Fruit fly (Drosophila melanogaster) whole organism, embryonic: Measurements from ENCODE around the gene CG3999.
A peak's percentile ranks its signal among the peaks of the same experiment; 100 is the strongest.

Experiments used
- CG11504 ChIP-seq: fragments of 200-800 bp; sonication (Bioruptor generic); optimal IDR thresholded peaks from 3 replicates; lab custom pipeline; 2019; ENCODE audit warnings: missing biosample characterization, mild to moderate bottlenecking, missing genetic modification characterization, moderate library complexity
- CG12104 ChIP-seq: fragments of 200-800 bp; sonication (Bioruptor generic); optimal IDR thresholded peaks from 3 replicates; lab custom pipeline; 2016; ENCODE audit warnings: missing biosample characterization, missing genetic modification characterization
- CG13296 ChIP-seq: fragments of 200-800 bp; sonication (Bioruptor generic); optimal IDR thresholded peaks from 3 replicates; lab custom pipeline; 2018; ENCODE audit warnings: missing biosample characterization, mild to moderate bottlenecking, missing genetic modification characterization
- CG13894 ChIP-seq: fragments of 200-800 bp; sonication (Bioruptor generic); optimal IDR thresholded peaks from 3 replicates; lab custom pipeline; 2018; ENCODE audit warnings: missing biosample characterization, mild to moderate bottlenecking, missing genetic modification characterization, moderate library complexity
- CG14710 ChIP-seq: fragments of 200-800 bp; sonication (Bioruptor generic); optimal IDR thresholded peaks from 3 replicates; lab custom pipeline; 2019; ENCODE audit warnings: missing biosample characterization, mild to moderate bottlenecking, missing genetic modification characterization, moderate library complexity
- CG15514 ChIP-seq: fragments of 200-800 bp; sonication (Bioruptor generic); optimal IDR thresholded peaks from 3 replicates; lab custom pipeline; 2017; ENCODE audit warnings: missing biosample characterization, missing genetic modification characterization, mild to moderate bottlenecking, moderate library complexity, missing genetic modification reagents
- CG1602 ChIP-seq: fragments of 200-800 bp; sonication (Bioruptor generic); optimal IDR thresholded peaks from 3 replicates; lab custom pipeline; 2016; ENCODE audit warnings: missing biosample characterization, missing genetic modification characterization
- CG17568 ChIP-seq: fragments of 200-800 bp; sonication (Bioruptor generic); optimal IDR thresholded peaks from 2 replicates; lab custom pipeline; 2018; ENCODE audit warnings: missing biosample characterization, mild to moderate bottlenecking, missing genetic modification characterization, moderate library complexity
- CG18262 ChIP-seq: fragments of 200-800 bp; optimal IDR thresholded peaks from 3 replicates; lab custom pipeline; 2019; ENCODE audit warnings: missing biosample characterization, mild to moderate bottlenecking, missing genetic modification characterization, moderate library complexity
- CG18476 ChIP-seq: fragments of 200-800 bp; sonication (Bioruptor generic); optimal IDR thresholded peaks from 2 replicates; lab custom pipeline; 2016; ENCODE audit warnings: missing biosample characterization, mild to moderate bottlenecking, missing genetic modification characterization
- CG30020 ChIP-seq: fragments of 200-800 bp; optimal IDR thresholded peaks from 2 replicates; lab custom pipeline; 2019; ENCODE audit warnings: missing biosample characterization, mild to moderate bottlenecking, missing genetic modification characterization, moderate library complexity
- CG31441 ChIP-seq: fragments of 200-800 bp; sonication (Bioruptor generic); IDR thresholded peaks from 2 replicates; pipeline ENCODE4 v1.3.6; 2022; ENCODE audit warnings: missing biosample characterization, missing genetic modification characterization
- CG3163 ChIP-seq: fragments of 200-800 bp; sonication (Bioruptor generic); optimal IDR thresholded peaks from 3 replicates; lab custom pipeline; 2016; ENCODE audit warnings: missing biosample characterization, missing genetic modification characterization
- CG33213 ChIP-seq: fragments of 200-800 bp; sonication (Bioruptor generic); optimal IDR thresholded peaks from 3 replicates; lab custom pipeline; 2016; ENCODE audit warnings: missing biosample characterization, missing genetic modification characterization
- CG33557 ChIP-seq: fragments of 200-800 bp; sonication (Bioruptor generic); optimal IDR thresholded peaks from 2 replicates; lab custom pipeline; 2019; ENCODE audit warnings: missing biosample characterization, mild to moderate bottlenecking, missing genetic modification characterization, moderate library complexity
- CG4617 ChIP-seq: fragments of 200-800 bp; sonication (Bioruptor generic); optimal IDR thresholded peaks from 3 replicates; lab custom pipeline; 2016; ENCODE audit warnings: missing biosample characterization, missing genetic modification characterization, borderline replicate concordance
- CG6689 ChIP-seq: fragments of 200-800 bp; sonication (Bioruptor generic); IDR thresholded peaks from 2 replicates; pipeline ENCODE4 v1.3.6; 2022; ENCODE audit warnings: missing biosample characterization, missing genetic modification characterization
- CG8359 ChIP-seq: fragments of 200-800 bp; sonication (Bioruptor generic); optimal IDR thresholded peaks from 2 replicates; lab custom pipeline; 2017; ENCODE audit warnings: missing biosample characterization, mild to moderate bottlenecking, missing genetic modification characterization, borderline replicate concordance
- CG9932 ChIP-seq: fragments of 200-800 bp; sonication (Bioruptor generic); IDR thresholded peaks from 2 replicates; pipeline ENCODE4 v1.3.6; 2022; ENCODE audit warnings: missing biosample characterization, missing genetic modification characterization
- Doc2 ChIP-seq: fragments of 200-800 bp; sonication (Bioruptor generic); IDR thresholded peaks from 2 replicates; pipeline ENCODE4 v1.3.6; 2022; ENCODE audit warnings: missing biosample characterization, missing genetic modification characterization
- Drgx ChIP-seq: fragments of 200-800 bp; sonication (Bioruptor generic); IDR thresholded peaks from 2 replicates; pipeline ENCODE4 v1.3.6; 2022; ENCODE audit warnings: missing biosample characterization, missing genetic modification characterization
- Fer2 ChIP-seq: fragments of 200-800 bp; sonication (Bioruptor generic); optimal IDR thresholded peaks from 2 replicates; lab custom pipeline; 2018; ENCODE audit warnings: missing biosample characterization, mild to moderate bottlenecking, missing genetic modification characterization, moderate library complexity
- H15 ChIP-seq: fragments of 200-800 bp; sonication (Bioruptor generic); IDR thresholded peaks from 3 replicates; pipeline ENCODE4 v1.3.6; 2022; ENCODE audit warnings: missing biosample characterization, missing genetic modification characterization
- HmgZ ChIP-seq: fragments of 200-800 bp; sonication (Bioruptor generic); optimal IDR thresholded peaks from 2 replicates; lab custom pipeline; 2018; ENCODE audit warnings: missing biosample characterization, mild to moderate bottlenecking, missing genetic modification characterization
- Hr78 ChIP-seq, 2 experiments: fragments of 200-800 bp in 1 of 2; fragments of >200 bp in 1 of 2; sonication (Bioruptor generic) in 1 of 2; optimal IDR thresholded peaks; 2 replicates each; lab custom pipeline; 2017 to 2019; ENCODE audit warnings: missing biosample characterization in 2 of 2, missing genetic modification characterization in 2 of 2, mild to moderate bottlenecking in 1 of 2, moderate library complexity in 1 of 2
- Neu2 ChIP-seq: fragments of 200-800 bp; sonication (Bioruptor generic); optimal IDR thresholded peaks from 3 replicates; lab custom pipeline; 2016; ENCODE audit warnings: missing biosample characterization, missing genetic modification characterization, borderline replicate concordance
- bcd ChIP-seq: fragments of 200-800 bp; sonication (Bioruptor generic); optimal IDR thresholded peaks from 2 replicates; lab custom pipeline; 2017; ENCODE audit warnings: missing biosample characterization, mild to moderate bottlenecking, missing genetic modification characterization
- cad ChIP-seq: fragments of >200 bp; optimal IDR thresholded peaks from 2 replicates; lab custom pipeline; 2017; ENCODE audit warnings: missing biosample characterization, missing genetic modification characterization
- chn ChIP-seq: fragments of 200-800 bp; sonication (Bioruptor generic); optimal IDR thresholded peaks from 2 replicates; lab custom pipeline; 2016; ENCODE audit warnings: missing biosample characterization, missing genetic modification characterization
- dm ChIP-seq: fragments of 200-800 bp; sonication (Bioruptor generic); optimal IDR thresholded peaks from 3 replicates; lab custom pipeline; 2016; ENCODE audit warnings: missing biosample characterization, missing genetic modification characterization
- dysf ChIP-seq: fragments of 200-800 bp; sonication (Bioruptor generic); IDR thresholded peaks from 3 replicates; pipeline ENCODE4 v1.3.6; 2022; ENCODE audit warnings: missing biosample characterization, missing genetic modification characterization
- grn ChIP-seq: fragments of 200-800 bp; sonication (Bioruptor generic); optimal IDR thresholded peaks from 3 replicates; lab custom pipeline; 2017; ENCODE audit warnings: missing biosample characterization, missing genetic modification characterization
- hkb ChIP-seq, 2 experiments: fragments of 200-800 bp in 1 of 2; fragments of >200 bp in 1 of 2; sonication (Bioruptor generic) in 1 of 2; IDR thresholded peaks in 1 of 2; optimal IDR thresholded peaks in 1 of 2; 2 replicates each; pipeline versions ENCODE4 v1.3.6 to Lab custom; 2017 to 2022; ENCODE audit warnings: missing biosample characterization in 1 of 2, missing genetic modification characterization in 1 of 2
- ind ChIP-seq: fragments of 200-800 bp; sonication (Bioruptor generic); optimal IDR thresholded peaks from 3 replicates; lab custom pipeline; 2016; ENCODE audit warnings: missing biosample characterization, missing genetic modification characterization
- jumu ChIP-seq: fragments of 200-800 bp; sonication (Bioruptor generic); optimal IDR thresholded peaks from 3 replicates; lab custom pipeline; 2016; ENCODE audit warnings: missing biosample characterization, missing genetic modification characterization
- ken ChIP-seq: fragments of 200-800 bp; sonication (Bioruptor generic); IDR thresholded peaks from 3 replicates; pipeline ENCODE4 v1.3.6; 2022; ENCODE audit warnings: missing biosample characterization, missing genetic modification characterization
- lab ChIP-seq: fragments of 200-800 bp; sonication (Bioruptor generic); optimal IDR thresholded peaks from 3 replicates; lab custom pipeline; 2017; ENCODE audit warnings: missing biosample characterization, missing genetic modification characterization, mild to moderate bottlenecking, moderate library complexity, missing genetic modification reagents
- nerfin-1 ChIP-seq: fragments of 200-800 bp; sonication (Bioruptor generic); optimal IDR thresholded peaks from 3 replicates; lab custom pipeline; 2019; ENCODE audit warnings: missing biosample characterization, mild to moderate bottlenecking, missing genetic modification characterization, moderate library complexity
- p53 ChIP-seq: fragments of 200-800 bp; sonication (Bioruptor generic); optimal IDR thresholded peaks from 2 replicates; lab custom pipeline; 2016; ENCODE audit warnings: missing biosample characterization, missing genetic modification characterization
- pita ChIP-seq: fragments of 200-800 bp; sonication (Bioruptor generic); optimal IDR thresholded peaks from 2 replicates; lab custom pipeline; 2017; ENCODE audit warnings: missing biosample characterization, mild to moderate bottlenecking, missing genetic modification characterization
- rib ChIP-seq: fragments of 200-800 bp; sonication (Bioruptor generic); IDR thresholded peaks from 2 replicates; pipeline ENCODE4 v1.3.6; 2022; ENCODE audit warnings: missing biosample characterization, missing genetic modification characterization
- sima ChIP-seq: fragments of 200-800 bp; sonication (Bioruptor generic); optimal IDR thresholded peaks from 2 replicates; lab custom pipeline; 2016; ENCODE audit warnings: missing biosample characterization, missing genetic modification characterization
- sr ChIP-seq: fragments of 200-800 bp; sonication (Bioruptor generic); IDR thresholded peaks from 3 replicates; pipeline ENCODE4 v1.3.6; 2022; ENCODE audit warnings: missing biosample characterization, missing genetic modification characterization
- tio ChIP-seq: fragments of 200-800 bp; sonication (Bioruptor generic); optimal IDR thresholded peaks from 2 replicates; lab custom pipeline; 2017; ENCODE audit warnings: missing biosample characterization, missing genetic modification characterization, inconsistent platforms
- toy ChIP-seq: fragments of 200-800 bp; sonication (Bioruptor generic); IDR thresholded peaks from 2 replicates; pipeline ENCODE4 v1.3.6; 2022; ENCODE audit warnings: missing biosample characterization, missing genetic modification characterization
- trem ChIP-seq: fragments of 200-800 bp; optimal IDR thresholded peaks from 3 replicates; lab custom pipeline; 2019; ENCODE audit warnings: missing biosample characterization, mild to moderate bottlenecking, missing genetic modification characterization, moderate library complexity
- vfl ChIP-seq: fragments of 200-800 bp; sonication (Bioruptor generic); optimal IDR thresholded peaks from 2 replicates; lab custom pipeline; 2016; ENCODE audit warnings: missing biosample characterization, missing genetic modification characterization
- wek ChIP-seq: fragments of 200-800 bp; sonication (Bioruptor generic); optimal IDR thresholded peaks from 3 replicates; lab custom pipeline; 2018; ENCODE audit warnings: missing biosample characterization, mild to moderate bottlenecking, missing genetic modification characterization, moderate library complexity
- zen2 ChIP-seq: fragments of 200-800 bp; sonication (Bioruptor generic); IDR thresholded peaks from 3 replicates; pipeline ENCODE4 v1.3.6; 2022; ENCODE audit warnings: missing biosample characterization, missing genetic modification characterization; ENCODE audit not compliant: partially characterized antibody

Gene CG3999

dm6 chr3R:10263972-10264536, 12.7 kb downstream of the CG3999 start, which contains the start of gene Nuak (continued):
- TF ChIP-seq CG33213 (GFP tag; lab: Kevin White, UChicago) (peak; percentile 97), CG15514 (peak; percentile 90), trem (tag; lab: Kevin White, UChicago) (peak; percentile 85), ken (GFP tag; lab: Robert Waterston, UW) (no peak), Doc2 (no peak), CG3163 (GFP tag; lab: Kevin White, UChicago) (peak; percentile 85), CG31441 (GFP tag; lab: Robert Waterston, UW) (no peak), H15 (GFP tag; lab: Robert Waterston, UW) (no peak), CG11504 (peak; percentile 80), tio (peak; percentile 81), sima (GFP tag; lab: Kevin White, UChicago) (peak; percentile 61), jumu (peak; percentile 98), CG6689 (GFP tag; lab: Robert Waterston, UW) (no peak), Fer2 (tag; lab: Kevin White, UChicago) (peak; percentile 79), CG1602 (GFP tag; lab: Kevin White, UChicago) (peak; percentile 84), wek (GFP tag; lab: Kevin White, UChicago) (peak; percentile 42), CG30020 (tag; lab: Kevin White, UChicago) (peak; percentile 64), zen2 (no peak), CG17568 (peak; percentile 91), CG9932 (GFP tag; lab: Robert Waterston, UW) (no peak), nerfin-1 (tag; lab: Kevin White, UChicago) (peak; percentile 70), CG18262 (tag; lab: Kevin White, UChicago) (peak; percentile 84), dm (peak; percentile 85), Drgx (no peak), Hr78 (GFP tag; optimal IDR thresholded peaks at IDR 0.05; lab: Kevin White, UChicago) (no peak), hkb (optimal IDR thresholded peaks at IDR 0.05; lab: Kevin White, UChicago) (peak; percentile 84), hkb (GFP tag; IDR thresholded peaks at IDR 0.05; lab: Robert Waterston, UW) (no peak), lab (GFP tag; lab: Kevin White, UChicago) (peak; percentile 89), cad (GFP tag; lab: Kevin White, UChicago) (no peak), CG33557 (GFP tag; lab: Kevin White, UChicago) (peak; percentile 39), vfl (GFP tag; lab: Kevin White, UChicago) (peak; percentile 89), ind (GFP tag; lab: Kevin White, UChicago) (peak; percentile 95), CG8359 (GFP tag; lab: Kevin White, UChicago) (no peak), sr (GFP tag; lab: Robert Waterston, UW) (no peak), CG14710 (tag; lab: Kevin White, UChicago) (peak; percentile 100), CG4617 (GFP tag; lab: Kevin White, UChicago) (peak; percentile 86), CG13894 (peak; percentile 89), toy (no peak), HmgZ (tag; lab: Kevin White, UChicago) (peak; percentile 91), dysf (GFP tag; lab: Robert Waterston, UW) (no peak), CG13296 (GFP tag; lab: Kevin White, UChicago) (peak; percentile 45), rib (GFP tag; lab: Robert Waterston, UW) (no peak), CG12104 (GFP tag; lab: Kevin White, UChicago) (peak; percentile 71), p53 (GFP tag; lab: Kevin White, UChicago) (peak; percentile 78), chn (GFP tag; lab: Kevin White, UChicago) (peak; percentile 94), Neu2 (GFP tag; lab: Kevin White, UChicago) (peak; percentile 51), pita (peak; percentile 68), grn (peak; percentile 76), CG18476 (GFP tag; lab: Kevin White, UChicago) (peak; percentile 78), bcd (GFP tag; lab: Kevin White, UChicago) (peak; percentile 84)
